In genomic region chr2L:21009310-21010119, dm6 we compare ENCODE assay signal across 1 fruit fly cellular context.
TF ChIP-seq lines count a peak whose summit lies in the region.

No protein-coding gene starts in this region.

TF ChIP-seq in whole organism, embryonic, 481 proteins besides CTCF, POLR2A, EP300 and RAD21 (continued from another document and continues in another):
- TF ChIP-seq z (GFP tag; IDR thresholded peaks at IDR 0.05; lab: Robert Waterston, UW) (no peak), Mes4 (GFP tag; optimal IDR thresholded peaks at IDR 0.05; lab: Kevin White, UChicago) (peak; percentile 49), CG17359 (tag; optimal IDR thresholded peaks at IDR 0.05; lab: Kevin White, UChicago) (peak; percentile 78), HLH54F (GFP tag; optimal IDR thresholded peaks at IDR 0.05; lab: Kevin White, UChicago) (peak; percentile 39), rib (GFP tag; IDR thresholded peaks at IDR 0.05; lab: Robert Waterston, UW) (0 out of 2 replicates have a peak, but pooled peaks have one; percentile 23), CG14710 (tag; optimal IDR thresholded peaks at IDR 0.05; lab: Kevin White, UChicago) (peak; percentile 91), CG10209 (GFP tag; optimal IDR thresholded peaks at IDR 0.05; lab: Kevin White, UChicago) (peak; percentile 78), Nf-YC (tag; optimal IDR thresholded peaks at IDR 0.05; lab: Kevin White, UChicago) (no peak), ab (GFP tag; optimal IDR thresholded peaks at IDR 0.05; lab: Kevin White, UChicago) (no peak), CG10959 (GFP tag; IDR thresholded peaks at IDR 0.05; lab: Robert Waterston, UW) (peak; percentile 90; the same call in 1 of the 2 replicates), CG34224 (GFP tag; IDR thresholded peaks at IDR 0.05; lab: Robert Waterston, UW; ENCODE audit: partially characterized antibody) (no peak), tll (GFP tag; optimal IDR thresholded peaks at IDR 0.05; lab: Kevin White, UChicago) (peak in 1 of 2 experiments; percentile 65), tx (GFP tag; optimal IDR thresholded peaks at IDR 0.05; lab: Kevin White, UChicago) (peak; percentile 30), B-H1 (GFP tag; IDR thresholded peaks at IDR 0.05; lab: Robert Waterston, UW) (peak; percentile 65), CG1647 (GFP tag; optimal IDR thresholded peaks at IDR 0.05; lab: Kevin White, UChicago) (peak; percentile 18), inv (GFP tag; IDR thresholded peaks at IDR 0.05; lab: Robert Waterston, UW; ENCODE audit: partially characterized antibody) (no peak), CG4854 (GFP tag; optimal IDR thresholded peaks at IDR 0.05; lab: Kevin White, UChicago) (peak; percentile 57), chn (GFP tag; optimal IDR thresholded peaks at IDR 0.05; lab: Kevin White, UChicago) (peak; percentile 77), fd64A (GFP tag; optimal IDR thresholded peaks at IDR 0.05; lab: Kevin White, UChicago) (peak; percentile 32), scrt (GFP tag; optimal IDR thresholded peaks at IDR 0.05; lab: Kevin White, UChicago) (peak; percentile 31), Abd-B (GFP tag; optimal IDR thresholded peaks at IDR 0.05; lab: Kevin White, UChicago) (peak; percentile 36), zf30C (GFP tag; optimal IDR thresholded peaks at IDR 0.05; lab: Kevin White, UChicago) (peak; percentile 87), fd102C (GFP tag; optimal IDR thresholded peaks at IDR 0.05; lab: Kevin White, UChicago) (peak; percentile 81), chif (GFP tag; optimal IDR thresholded peaks at IDR 0.05; lab: Kevin White, UChicago) (peak; percentile 56 to 88), repo (GFP tag; optimal IDR thresholded peaks at IDR 0.05; lab: Kevin White, UChicago) (peak; percentile 77), chm (GFP tag; IDR thresholded peaks at IDR 0.05; lab: Robert Waterston, UW) (peak; percentile 89; the same call in 1 of the 2 replicates), exex (tag; optimal IDR thresholded peaks at IDR 0.05; lab: Kevin White, UChicago) (no peak), Sry-β (GFP tag; optimal IDR thresholded peaks at IDR 0.05; lab: Kevin White, UChicago) (peak; percentile 28), dm (GFP tag; optimal IDR thresholded peaks at IDR 0.05; lab: Kevin White, UChicago) (peak; percentile 35), vvl (GFP tag; IDR thresholded peaks at IDR 0.05; lab: Robert Waterston, UW) (peak; percentile 85), CG13296 (GFP tag; optimal IDR thresholded peaks at IDR 0.05; lab: Kevin White, UChicago) (no peak), ems (GFP tag; optimal IDR thresholded peaks at IDR 0.05; lab: Kevin White, UChicago) (peak; percentile 36), CHES-1-like (GFP tag; optimal IDR thresholded peaks at IDR 0.05; lab: Kevin White, UChicago) (peak; percentile 60), CG12769 (tag; optimal IDR thresholded peaks at IDR 0.05; lab: Kevin White, UChicago) (peak; percentile 15), D (optimal IDR thresholded peaks at IDR 0.05; lab: Kevin White, UChicago) (no peak), D (GFP tag; optimal IDR thresholded peaks at IDR 0.05; lab: Kevin White, UChicago) (peak; percentile 88), eyg (GFP tag; optimal IDR thresholded peaks at IDR 0.05; lab: Kevin White, UChicago) (no peak), lola (GFP tag; optimal IDR thresholded peaks at IDR 0.05; lab: Kevin White, UChicago) (peak in 1 of 3 experiments; percentile 94), twi (tag; optimal IDR thresholded peaks at IDR 0.05; lab: Kevin White, UChicago) (peak; percentile 47), CG8765 (GFP tag; IDR thresholded peaks at IDR 0.05; lab: Robert Waterston, UW) (peak; percentile 86), CG7839 (tag; optimal IDR thresholded peaks at IDR 0.05; lab: Kevin White, UChicago) (peak; percentile 83), ac (GFP tag; optimal IDR thresholded peaks at IDR 0.05; lab: Kevin White, UChicago) (peak; percentile 87), HmgZ (tag; optimal IDR thresholded peaks at IDR 0.05; lab: Kevin White, UChicago) (no peak), pan (optimal IDR thresholded peaks at IDR 0.05; lab: Kevin White, UChicago) (no peak), pan (GFP tag; optimal IDR thresholded peaks at IDR 0.05 in 1 of 2, IDR thresholded peaks at IDR 0.05 in 1 of 2) (peak in 1 of 2 experiments; percentile 81), CG32532 (GFP tag; IDR thresholded peaks at IDR 0.05; lab: Robert Waterston, UW) (0 out of 2 replicates have a peak, but pooled peaks have one; percentile 21), bigmax (GFP tag; optimal IDR thresholded peaks at IDR 0.05; lab: Kevin White, UChicago) (no peak), CG17385 (GFP tag; optimal IDR thresholded peaks at IDR 0.05; lab: Kevin White, UChicago) (peak; percentile 56), Bdp1 (GFP tag; optimal IDR thresholded peaks at IDR 0.05; lab: Kevin White, UChicago) (peak; percentile 36), hth (optimal IDR thresholded peaks at IDR 0.05; lab: Kevin White, UChicago) (no peak), Nf-YB (GFP tag; optimal IDR thresholded peaks at IDR 0.05; lab: Kevin White, UChicago) (peak; percentile 60), bab2 (GFP tag; optimal IDR thresholded peaks at IDR 0.05; lab: Kevin White, UChicago) (peak; percentile 70), dmrt11E (tag; optimal IDR thresholded peaks at IDR 0.05; lab: Kevin White, UChicago) (peak; percentile 96), CG31441 (GFP tag; IDR thresholded peaks at IDR 0.05; lab: Robert Waterston, UW) (peak; percentile 90), Taf1 (GFP tag; IDR thresholded peaks at IDR 0.05; lab: Robert Waterston, UW) (no peak), nerfin-1 (tag; optimal IDR thresholded peaks at IDR 0.05; lab: Kevin White, UChicago) (peak; percentile 77), CG7271 (tag; optimal IDR thresholded peaks at IDR 0.05; lab: Kevin White, UChicago) (peak; percentile 78), Dfd (GFP tag; optimal IDR thresholded peaks at IDR 0.05; lab: Kevin White, UChicago) (no peak), CG2202 (tag; optimal IDR thresholded peaks at IDR 0.05; lab: Kevin White, UChicago) (peak; percentile 83), pb (GFP tag; optimal IDR thresholded peaks at IDR 0.05; lab: Kevin White, UChicago) (no peak), gsb (GFP tag; IDR thresholded peaks at IDR 0.05; lab: Robert Waterston, UW) (no peak), wek (GFP tag; optimal IDR thresholded peaks at IDR 0.05; lab: Kevin White, UChicago) (peak; percentile 16), CG12391 (tag; optimal IDR thresholded peaks at IDR 0.05; lab: Kevin White, UChicago) (peak; percentile 89), CG1529 (GFP tag; optimal IDR thresholded peaks at IDR 0.05; lab: Kevin White, UChicago) (peak; percentile 75), CG3726 (GFP tag; IDR thresholded peaks at IDR 0.05; lab: Robert Waterston, UW) (0 out of 3 replicates have a peak, but pooled peaks have one; percentile 54), oc (tag; optimal IDR thresholded peaks at IDR 0.05; lab: Kevin White, UChicago) (peak; percentile 21), CG18619 (GFP tag; optimal IDR thresholded peaks at IDR 0.05; lab: Kevin White, UChicago) (peak; percentile 55), kay (GFP tag; optimal IDR thresholded peaks at IDR 0.05; lab: Kevin White, UChicago) (peak; percentile 30), Med (GFP tag; lab: Kevin White, UChicago) (peak; percentile 86), bsh (GFP tag; optimal IDR thresholded peaks at IDR 0.05; lab: Kevin White, UChicago) (peak; percentile 92 to 97), stwl (tag; optimal IDR thresholded peaks at IDR 0.05; lab: Kevin White, UChicago) (peak; percentile 63), Lhr (GFP tag; optimal IDR thresholded peaks at IDR 0.05; lab: Kevin White, UChicago) (peak; percentile 58), CG31365 (tag; optimal IDR thresholded peaks at IDR 0.05; lab: Kevin White, UChicago) (no peak), Six4 (GFP tag; optimal IDR thresholded peaks at IDR 0.05; lab: Kevin White, UChicago) (peak; percentile 94), Atf6 (GFP tag; IDR thresholded peaks at IDR 0.05; lab: Robert Waterston, UW) (no peak), CG4404 (GFP tag; IDR thresholded peaks at IDR 0.05; lab: Robert Waterston, UW) (peak; percentile 89), nau (GFP tag; optimal IDR thresholded peaks at IDR 0.05; lab: Kevin White, UChicago) (peak; percentile 18), sens (GFP tag; lab: Kevin White, UChicago) (peak; percentile 98), CG33557 (GFP tag; optimal IDR thresholded peaks at IDR 0.05; lab: Kevin White, UChicago) (peak; percentile 91), CG11695 (GFP tag; IDR thresholded peaks at IDR 0.05; lab: Robert Waterston, UW) (peak; percentile 80), MESR4 (GFP tag; optimal IDR thresholded peaks at IDR 0.05; lab: Kevin White, UChicago) (peak; percentile 20), Rfx (GFP tag; IDR thresholded peaks at IDR 0.05; lab: Robert Waterston, UW) (no peak), eve (GFP tag; optimal IDR thresholded peaks at IDR 0.05; lab: Kevin White, UChicago) (peak; percentile 79 to 84), Blimp-1 (GFP tag; optimal IDR thresholded peaks at IDR 0.05; lab: Kevin White, UChicago) (peak; percentile 84), CG7745 (tag; optimal IDR thresholded peaks at IDR 0.05; lab: Kevin White, UChicago) (peak; percentile 35), btn (GFP tag; optimal IDR thresholded peaks at IDR 0.05; lab: Kevin White, UChicago) (peak; percentile 25), crp (GFP tag; optimal IDR thresholded peaks at IDR 0.05; lab: Kevin White, UChicago) (no peak), CG30020 (tag; optimal IDR thresholded peaks at IDR 0.05; lab: Kevin White, UChicago) (peak; percentile 39), Camta (GFP tag; optimal IDR thresholded peaks at IDR 0.05; lab: Kevin White, UChicago) (peak; percentile 71), CG6791 (GFP tag; IDR thresholded peaks at IDR 0.05; lab: Robert Waterston, UW; ENCODE audit: partially characterized antibody) (no peak), Optix (GFP tag; IDR thresholded peaks at IDR 0.05; lab: Robert Waterston, UW) (peak; percentile 79), CG8478 (optimal IDR thresholded peaks at IDR 0.05; lab: Kevin White, UChicago) (no peak), fru (optimal IDR thresholded peaks at IDR 0.05; lab: Kevin White, UChicago) (no peak), PHDP (tag; optimal IDR thresholded peaks at IDR 0.05; lab: Kevin White, UChicago) (peak; percentile 71), phol (tag; optimal IDR thresholded peaks at IDR 0.05; lab: Kevin White, UChicago) (peak; percentile 88), Dll (GFP tag; IDR thresholded peaks at IDR 0.05; lab: Robert Waterston, UW; ENCODE audit: partially characterized antibody) (no peak), Myb (GFP tag; optimal IDR thresholded peaks at IDR 0.05; lab: Kevin White, UChicago) (peak; percentile 9), CG3838 (GFP tag; optimal IDR thresholded peaks at IDR 0.05; lab: Kevin White, UChicago) (peak; percentile 18), Kr (GFP tag; optimal IDR thresholded peaks at IDR 0.05; lab: Kevin White, UChicago) (peak; percentile 67), Hsf (GFP tag; optimal IDR thresholded peaks at IDR 0.05; lab: Kevin White, UChicago) (peak; percentile 82), CG10267 (tag; optimal IDR thresholded peaks at IDR 0.05; lab: Kevin White, UChicago) (peak; percentile 90), ase (GFP tag; IDR thresholded peaks at IDR 0.05; lab: Robert Waterston, UW) (peak; percentile 34; the same call in 1 of the 3 replicates), ro (GFP tag; IDR thresholded peaks at IDR 0.05; lab: Robert Waterston, UW) (no peak), CG13775 (GFP tag; optimal IDR thresholded peaks at IDR 0.05; lab: Kevin White, UChicago) (peak; percentile 79), pzg (GFP tag; optimal IDR thresholded peaks at IDR 0.05; lab: Kevin White, UChicago) (no peak), CG12744 (GFP tag; optimal IDR thresholded peaks at IDR 0.05; lab: Kevin White, UChicago) (peak; percentile 56), Deaf1 (tag; optimal IDR thresholded peaks at IDR 0.05; lab: Kevin White, UChicago) (peak; percentile 65), prd (optimal IDR thresholded peaks at IDR 0.05; lab: Kevin White, UChicago) (no peak), prd (GFP tag; IDR thresholded peaks at IDR 0.05; lab: Robert Waterston, UW) (peak; percentile 95), CG15269 (tag; optimal IDR thresholded peaks at IDR 0.05; lab: Kevin White, UChicago) (peak; percentile 53), ewg (GFP tag; optimal IDR thresholded peaks at IDR 0.05; lab: Kevin White, UChicago) (peak; percentile 59), CG10543 (GFP tag; optimal IDR thresholded peaks at IDR 0.05; lab: Kevin White, UChicago) (no peak), CG4617 (GFP tag; optimal IDR thresholded peaks at IDR 0.05; lab: Kevin White, UChicago; ENCODE audit: borderline replicate concordance) (peak; percentile 35), CG10274 (GFP tag; optimal IDR thresholded peaks at IDR 0.05; lab: Kevin White, UChicago) (peak; percentile 19), lov (optimal IDR thresholded peaks at IDR 0.05; lab: Kevin White, UChicago) (no peak), lov (GFP tag; IDR thresholded peaks at IDR 0.05; lab: Robert Waterston, UW) (peak; percentile 91), CG10147 (GFP tag; optimal IDR thresholded peaks at IDR 0.05; lab: Kevin White, UChicago) (peak; percentile 9), HHEX (GFP tag; optimal IDR thresholded peaks at IDR 0.05; lab: Kevin White, UChicago) (peak; percentile 54), Dip2 (GFP tag; IDR thresholded peaks at IDR 0.05; lab: Robert Waterston, UW) (no peak), CG13894 (tag; optimal IDR thresholded peaks at IDR 0.05; lab: Kevin White, UChicago) (no peak), CG34422 (GFP tag; IDR thresholded peaks at IDR 0.05; lab: Robert Waterston, UW) (peak; percentile 82; the same call in 2 of the 3 replicates), CG30431 (GFP tag; optimal IDR thresholded peaks at IDR 0.05; lab: Kevin White, UChicago) (peak; percentile 80), kni (GFP tag; optimal IDR thresholded peaks at IDR 0.05; lab: Kevin White, UChicago) (peak; percentile 56), CG4707 (GFP tag; optimal IDR thresholded peaks at IDR 0.05; lab: Kevin White, UChicago) (peak; percentile 65), CG8944 (GFP tag; optimal IDR thresholded peaks at IDR 0.05; lab: Kevin White, UChicago) (peak; percentile 56), Usf (GFP tag; optimal IDR thresholded peaks at IDR 0.05; lab: Kevin White, UChicago) (peak; percentile 60), HLH3B (GFP tag; IDR thresholded peaks at IDR 0.05; lab: Robert Waterston, UW) (peak; percentile 76; the same call in 1 of the 2 replicates), Dip3 (GFP tag; optimal IDR thresholded peaks at IDR 0.05; lab: Kevin White, UChicago) (no peak), CG11560 (tag; IDR thresholded peaks at IDR 0.05; lab: Robert Waterston, UW) (no peak), CG5953 (GFP tag; IDR thresholded peaks at IDR 0.05; lab: Robert Waterston, UW) (0 out of 2 replicates have a peak, but pooled peaks have one; percentile 22), CG15696 (tag; optimal IDR thresholded peaks at IDR 0.05; lab: Kevin White, UChicago) (peak; percentile 92), CG4820 (GFP tag; optimal IDR thresholded peaks at IDR 0.05; lab: Kevin White, UChicago) (peak; percentile 87)
